Worm (Caenorhabditis elegans) whole organism, mixed stage, embryonic: ENCODE measurements around the gene ZK455.5.

Source experiments
- M03D4.4 ChIP-seq: sonication (generic microtip); optimal IDR thresholded peaks from 2 replicates; lab custom pipeline; 2017; ENCODE audit warnings: mild to moderate bottlenecking, missing genetic modification characterization, missing compliant biosample characterization
- bed-3 ChIP-seq: fragments of 200-800 bp; sonication (Bioruptor generic); optimal IDR thresholded peaks from 3 replicates; lab custom pipeline; 2018; ENCODE audit warnings: mild to moderate bottlenecking, missing genetic modification characterization, moderate library complexity, missing compliant biosample characterization
- blmp-1 ChIP-seq: fragments of 150-350 bp; optimal IDR thresholded peaks from 2 replicates; lab custom pipeline; 2014; ENCODE audit warnings: missing biosample characterization, missing genetic modification characterization
- ceh-43 ChIP-seq: fragments of 200-800 bp; sonication (Bioruptor generic); optimal IDR thresholded peaks from 2 replicates; lab custom pipeline; 2018; ENCODE audit warnings: mild to moderate bottlenecking, missing genetic modification characterization, moderate library complexity, missing compliant biosample characterization
- ceh-83 ChIP-seq: fragments of 200-800 bp; sonication (Bioruptor generic); optimal IDR thresholded peaks from 2 replicates; lab custom pipeline; 2018; ENCODE audit warnings: mild to moderate bottlenecking, missing genetic modification characterization, missing compliant biosample characterization
- ces-1 ChIP-seq: fragments of 150-350 bp; optimal IDR thresholded peaks from 2 replicates; lab custom pipeline; 2014; ENCODE audit warnings: missing biosample characterization, missing genetic modification reagents, missing genetic modification characterization
- cnd-1 ChIP-seq: fragments of 200-800 bp; sonication (Bioruptor generic); optimal IDR thresholded peaks from 2 replicates; lab custom pipeline; 2018; ENCODE audit warnings: mild to moderate bottlenecking, missing genetic modification characterization, missing compliant biosample characterization
- drap-1 ChIP-seq: fragments of 200-800 bp; sonication (Bioruptor generic); optimal IDR thresholded peaks from 3 replicates; lab custom pipeline; 2018; ENCODE audit warnings: mild to moderate bottlenecking, missing genetic modification characterization, missing compliant biosample characterization
- elt-1 ChIP-seq: sonication (generic microtip); optimal IDR thresholded peaks from 2 replicates; lab custom pipeline; 2017; ENCODE audit warnings: missing genetic modification characterization, mild to moderate bottlenecking, missing compliant biosample characterization, antibody characterized with exemption, moderate library complexity, borderline replicate concordance; ENCODE audit not compliant: insufficient read depth
- elt-3 ChIP-seq: fragments of 150-350 bp; optimal IDR thresholded peaks from 2 replicates; lab custom pipeline; 2014; ENCODE audit warnings: missing biosample characterization, missing genetic modification characterization
- flh-1 ChIP-seq: fragments of 200-800 bp; sonication (Bioruptor generic); optimal IDR thresholded peaks from 2 replicates; lab custom pipeline; 2018; ENCODE audit warnings: mild to moderate bottlenecking, missing genetic modification characterization, moderate library complexity, missing compliant biosample characterization
- ham-2 ChIP-seq: fragments of 200-800 bp; sonication (Bioruptor generic); optimal IDR thresholded peaks from 2 replicates; lab custom pipeline; 2018; ENCODE audit warnings: mild to moderate bottlenecking, missing genetic modification characterization, missing compliant biosample characterization
- hlh-1 ChIP-seq: fragments of 150-350 bp; optimal IDR thresholded peaks from 2 replicates; lab custom pipeline; 2014; ENCODE audit warnings: missing biosample characterization, missing genetic modification reagents, missing genetic modification characterization
- lin-13 ChIP-seq: fragments of 150-350 bp; optimal IDR thresholded peaks from 2 replicates; lab custom pipeline; 2014; ENCODE audit warnings: missing biosample characterization, missing genetic modification characterization
- lin-32 ChIP-seq: fragments of 200-800 bp; sonication (Bioruptor generic); optimal IDR thresholded peaks from 2 replicates; lab custom pipeline; 2018; ENCODE audit warnings: mild to moderate bottlenecking, missing genetic modification characterization, missing compliant biosample characterization
- lsy-2 ChIP-seq: fragments of 150-350 bp; optimal IDR thresholded peaks from 2 replicates; lab custom pipeline; 2014; ENCODE audit warnings: missing biosample characterization, missing genetic modification characterization
- mab-5 ChIP-seq: fragments of 150-350 bp; optimal IDR thresholded peaks from 2 replicates; lab custom pipeline; 2014; ENCODE audit warnings: missing biosample characterization, missing genetic modification characterization
- mep-1 ChIP-seq: fragments of 150-350 bp; optimal IDR thresholded peaks from 2 replicates; lab custom pipeline; 2017; ENCODE audit warnings: missing biosample characterization, missing genetic modification reagents, missing genetic modification characterization, inconsistent platforms
- mls-2 ChIP-seq: sonication (generic microtip); optimal IDR thresholded peaks from 2 replicates; lab custom pipeline; 2016; ENCODE audit warnings: mild to moderate bottlenecking, missing genetic modification characterization, moderate library complexity, missing compliant biosample characterization
- nhr-12 ChIP-seq: fragments of 150-350 bp; optimal IDR thresholded peaks from 2 replicates; lab custom pipeline; 2014; ENCODE audit warnings: missing biosample characterization, missing genetic modification characterization
- nhr-2 ChIP-seq: fragments of 150-350 bp; optimal IDR thresholded peaks from 2 replicates; lab custom pipeline; 2014; ENCODE audit warnings: missing biosample characterization, missing genetic modification characterization
- nhr-237 ChIP-seq: fragments of 150-350 bp; optimal IDR thresholded peaks from 2 replicates; lab custom pipeline; 2014; ENCODE audit warnings: missing biosample characterization, missing genetic modification characterization
- nhr-28 ChIP-seq: fragments of 150-350 bp; optimal IDR thresholded peaks from 2 replicates; lab custom pipeline; 2014; ENCODE audit warnings: missing biosample characterization, missing genetic modification characterization
- pha-4 ChIP-seq: fragments of 150-350 bp; optimal IDR thresholded peaks from 2 replicates; lab custom pipeline; 2018; ENCODE audit warnings: missing biosample characterization, missing genetic modification reagents, missing genetic modification characterization
- sem-2 ChIP-seq: fragments of 200-800 bp; sonication (Bioruptor generic); optimal IDR thresholded peaks from 2 replicates; lab custom pipeline; 2018; ENCODE audit warnings: mild to moderate bottlenecking, missing genetic modification characterization, missing compliant biosample characterization
- snpc-4 ChIP-seq: fragments of 150-350 bp; optimal IDR thresholded peaks from 2 replicates; lab custom pipeline; 2014; ENCODE audit warnings: missing biosample characterization, missing genetic modification characterization
- sptf-1 ChIP-seq: sonication (generic microtip); optimal IDR thresholded peaks from 2 replicates; lab custom pipeline; 2017; ENCODE audit warnings: mild to moderate bottlenecking, missing genetic modification characterization, moderate library complexity, missing compliant biosample characterization
- tbx-8 ChIP-seq: fragments of 200-800 bp; sonication (Bioruptor generic); optimal IDR thresholded peaks from 2 replicates; lab custom pipeline; 2018; ENCODE audit warnings: mild to moderate bottlenecking, missing genetic modification characterization, moderate library complexity, missing compliant biosample characterization
- unc-120 ChIP-seq: sonication (generic microtip); optimal IDR thresholded peaks from 2 replicates; lab custom pipeline; 2017; ENCODE audit warnings: missing genetic modification characterization, missing compliant biosample characterization; ENCODE audit not compliant: poor library complexity, severe bottlenecking
- unc-39 ChIP-seq: fragments of 150-350 bp; optimal IDR thresholded peaks from 2 replicates; lab custom pipeline; 2014; ENCODE audit warnings: missing biosample characterization, missing genetic modification characterization
- unc-62 ChIP-seq: fragments of 150-350 bp; optimal IDR thresholded peaks from 2 replicates; lab custom pipeline; 2014; ENCODE audit warnings: missing biosample characterization, missing genetic modification reagents, missing genetic modification characterization
- zip-8 ChIP-seq: fragments of 150-350 bp; optimal IDR thresholded peaks from 2 replicates; lab custom pipeline; 2014; ENCODE audit warnings: missing biosample characterization, missing genetic modification characterization
- ztf-11 ChIP-seq: fragments of 150-350 bp; optimal IDR thresholded peaks from 2 replicates; lab custom pipeline; 2014; ENCODE audit warnings: missing biosample characterization, missing genetic modification characterization

The ZK455.5 gene

ce11 chrX:11329424-11329823 lies 2.7 kb upstream of the ZK455.5 start, which contains the start of gene npr-9:
Gene npr-9, plus strand, starts transcription at chrX:11329724.
- TF ChIP-seq blmp-1 (tag; lab: Kevin White, UChicago) (no peak), elt-1 (tag; lab: Kevin White, UChicago) (no peak)

DNA sequence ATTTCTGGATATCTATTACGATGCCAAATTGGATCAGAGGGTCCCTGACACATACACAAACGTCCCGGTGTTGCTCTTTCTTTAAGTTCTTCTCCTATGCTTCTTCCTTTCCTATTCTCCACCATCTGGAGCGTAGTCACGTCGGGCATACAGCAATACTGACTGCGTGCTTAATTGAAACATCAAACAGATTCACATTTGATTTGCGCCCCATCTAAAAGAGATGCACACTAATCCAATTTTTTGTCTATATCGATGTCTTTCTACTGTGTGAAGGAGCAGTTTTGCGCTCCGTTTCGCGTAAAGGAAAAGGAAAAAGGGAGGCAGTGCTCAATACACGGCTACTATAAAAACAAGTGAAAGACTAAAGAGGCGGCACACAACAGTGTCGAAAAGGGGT lies 2.0 kb upstream of the ZK455.5 start:
- TF ChIP-seq ces-1 (GFP tag; lab: Kevin White, UChicago) (peak; percentile 90), elt-3 (tag; lab: Kevin White, UChicago) (no peak)
- TF ChIP-seq, all 35 proteins: peak for 1

DNA sequence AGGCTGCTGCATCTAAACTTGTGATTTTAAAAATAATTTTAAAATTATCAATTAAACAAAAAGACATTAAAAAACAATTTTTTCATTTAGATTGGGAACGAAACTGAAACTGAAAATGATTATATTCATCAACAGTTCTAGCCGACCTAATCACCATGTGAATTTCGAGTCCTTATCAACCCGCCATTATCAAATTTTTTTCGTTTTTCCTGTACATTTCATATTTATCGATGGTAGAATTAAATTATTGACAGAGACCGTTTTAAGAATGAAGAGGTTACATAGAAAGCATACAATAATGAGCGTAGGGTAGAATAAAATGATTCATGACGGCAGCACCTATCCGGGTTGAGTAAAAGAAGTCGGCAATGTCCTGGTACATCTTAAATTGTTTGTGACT lies 2.5 kb downstream of the ZK455.5 start, which contains the start of gene asm-2:
TSS of gene asm-2 (minus strand) at position 12 of the 400 bp plus-strand sequence.
- TF ChIP-seq ceh-43 (GFP tag; lab: Kevin White, UChicago), result no peak
- TF ChIP-seq, all 35 proteins: peak for 0

ce11 chrX:11323225-11323624 lies 3.5 kb downstream of the ZK455.5 start:
- TF ChIP-seq lin-32 (no peak), cnd-1 (tag; lab: Kevin White, UChicago) (no peak), nhr-2 (tag; lab: Kevin White, UChicago) (no peak), ceh-43 (GFP tag; lab: Kevin White, UChicago) (no peak), pha-4 (tag; lab: Kevin White, UChicago) (no peak), tbx-8 (GFP tag; lab: Kevin White, UChicago) (no peak), ceh-83 (no peak), elt-3 (tag; lab: Kevin White, UChicago) (no peak), elt-1 (tag; lab: Kevin White, UChicago) (no peak), ztf-11 (tag; lab: Kevin White, UChicago) (no peak), unc-39 (tag; lab: Kevin White, UChicago) (no peak), M03D4.4 (tag; lab: Kevin White, UChicago) (no peak), lsy-2 (tag; lab: Kevin White, UChicago) (no peak), ham-2 (GFP tag; lab: Kevin White, UChicago) (no peak), snpc-4 (tag; lab: Kevin White, UChicago) (no peak), mls-2 (no peak)

DNA sequence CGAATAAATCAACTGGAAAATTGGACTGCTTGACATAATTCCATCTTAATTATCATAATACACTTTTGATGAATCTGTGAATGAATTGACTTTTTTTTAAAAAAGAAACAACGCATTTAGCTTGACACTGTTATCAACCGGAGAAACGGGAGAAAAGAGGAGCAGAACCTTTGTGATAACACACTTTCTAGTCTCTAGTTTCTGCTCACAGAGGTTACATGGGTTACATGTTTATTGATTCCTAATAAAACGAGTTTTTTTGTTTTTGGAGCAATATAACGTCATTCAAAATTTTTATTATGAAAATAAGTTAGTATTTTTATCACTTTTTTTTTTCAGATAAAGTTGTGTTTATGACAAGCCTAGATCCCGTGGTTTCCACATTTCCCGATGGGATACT lies 8.8 kb downstream of the ZK455.5 start, which contains the start of gene hizr-1:
TSS of gene hizr-1 (plus strand) at position 340 of the 400 bp plus-strand sequence.
- TF ChIP-seq unc-62 (GFP tag; lab: Kevin White, UChicago) (no peak), unc-120 (tag; lab: Kevin White, UChicago) (no peak), lin-13 (no peak), snpc-4 (tag; lab: Kevin White, UChicago) (no peak), nhr-12 (tag; lab: Kevin White, UChicago) (no peak), ceh-43 (GFP tag; lab: Kevin White, UChicago) (no peak), tbx-8 (GFP tag; lab: Kevin White, UChicago) (no peak), hlh-1 (tag; lab: Kevin White, UChicago) (no peak), sptf-1 (tag; lab: Kevin White, UChicago) (no peak), lin-32 (no peak), elt-1 (tag; lab: Kevin White, UChicago) (no peak), drap-1 (no peak), nhr-237 (tag; lab: Kevin White, UChicago) (no peak), ces-1 (GFP tag; lab: Kevin White, UChicago) (no peak), nhr-28 (tag; lab: Kevin White, UChicago) (no peak)
- TF ChIP-seq, all 35 proteins: peak for 0

DNA sequence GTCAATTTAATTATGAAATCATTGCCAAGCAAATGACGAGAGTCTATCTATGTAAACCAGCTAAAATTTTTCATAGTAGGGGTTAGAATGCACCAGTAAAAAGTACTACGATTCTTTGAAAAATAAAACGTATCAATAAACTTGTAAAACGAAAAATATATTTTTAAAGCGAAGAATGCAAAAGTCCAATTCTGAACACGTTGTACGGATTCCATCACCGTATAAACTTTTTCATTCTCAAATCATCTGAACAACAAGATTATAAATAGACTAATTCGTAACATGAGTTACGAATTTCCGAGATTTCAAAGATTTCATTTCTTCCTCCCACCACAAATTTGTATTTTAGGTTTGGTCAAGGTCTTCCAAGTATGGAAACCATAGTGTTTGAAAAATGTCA lies 10.0 kb downstream of the ZK455.5 start, which contains the start of gene nlp-57:
TSS of gene nlp-57 (plus strand) at position 301 of the 400 bp plus-strand sequence.
- no peak for TF ChIP-seq nhr-28 (tag; lab: Kevin White, UChicago)
- no peak for TF ChIP-seq ztf-11 (tag; lab: Kevin White, UChicago)
- no peak for TF ChIP-seq mep-1 (tag; lab: Kevin White, UChicago)
- no peak for TF ChIP-seq nhr-2 (tag; lab: Kevin White, UChicago)
- no peak for TF ChIP-seq zip-8 (tag; lab: Kevin White, UChicago)
- no peak for TF ChIP-seq pha-4 (tag; lab: Kevin White, UChicago)
- no peak for TF ChIP-seq nhr-237 (tag; lab: Kevin White, UChicago)
- TF ChIP-seq M03D4.4 (tag; lab: Kevin White, UChicago), result no peak
- no peak for TF ChIP-seq lin-32
- TF ChIP-seq flh-1 (GFP tag; lab: Kevin White, UChicago), result no peak
- no peak for TF ChIP-seq lin-13
- no peak for TF ChIP-seq ceh-43 (GFP tag; lab: Kevin White, UChicago)
- no peak for TF ChIP-seq mab-5 (tag; lab: Kevin White, UChicago)
- no peak for TF ChIP-seq bed-3 (GFP tag; lab: Kevin White, UChicago)
- TF ChIP-seq sem-2 (GFP tag; lab: Kevin White, UChicago), result no peak
- no peak for TF ChIP-seq hlh-1 (tag; lab: Kevin White, UChicago)
- TF ChIP-seq nhr-12 (tag; lab: Kevin White, UChicago), result no peak
- TF ChIP-seq tbx-8 (GFP tag; lab: Kevin White, UChicago), result no peak
